Worm (Caenorhabditis elegans): ENCODE results near the gene clec-263.

- TF ChIP-seq D1046.2 (GFP tag; IDR thresholded peaks at IDR 0.05) (no peak), aly-2 (tag; optimal IDR thresholded peaks at IDR 0.05) (no peak), hlh-30 (tag; optimal IDR thresholded peaks at IDR 0.05; ENCODE audit: insufficient read depth) (no peak), daf-16 (GFP tag; optimal IDR thresholded peaks at IDR 0.05) (no peak), daf-16 (tag; optimal IDR thresholded peaks at IDR 0.05) (no peak), mep-1 (tag; optimal IDR thresholded peaks at IDR 0.05) (no peak), F26F4.8 (GFP tag; conservative IDR thresholded peaks at IDR 0.05) (no peak), ZK546.5 (tag; optimal IDR thresholded peaks at IDR 0.05) (no peak), snpc-4 (tag; optimal IDR thresholded peaks at IDR 0.05) (no peak), unc-62 (GFP tag; optimal IDR thresholded peaks at IDR 0.05 in 1 of 2) (no peak), unc-62 (tag; optimal IDR thresholded peaks at IDR 0.05) (no peak), arid-1 (GFP tag; conservative IDR thresholded peaks at IDR 0.05) (no peak), tag-97 (GFP tag; IDR thresholded peaks at IDR 0.05) (no peak), nhr-76 (tag; optimal IDR thresholded peaks at IDR 0.05) (no peak)
These were observed 51.8 kb downstream of the clec-263 start, which contains the start of the genes F46B3.9 and srz-18 for ce11 chrV:20626043-20626761.

Data from whole organism, L4 larva.